Worm (Caenorhabditis elegans): ENCODE results near the gene zip-2.

ce11 chrIII:794984-795596 lies 37.7 kb upstream of the zip-2 start, which contains the start of gene trpp-11:
- TF ChIP-seq F57C9.4 (tag; optimal IDR thresholded peaks at IDR 0.05) (no peak), T07F8.4 (tag; optimal IDR thresholded peaks at IDR 0.05) (no peak), bed-1 (GFP tag; IDR thresholded peaks at IDR 0.05) (no peak), unc-62 (GFP tag; optimal IDR thresholded peaks at IDR 0.05) (no peak), ama-1 (optimal IDR thresholded peaks at IDR 0.05) (no peak), ama-1 (GFP tag; optimal IDR thresholded peaks at IDR 0.05) (no peak), mxl-1 (tag; optimal IDR thresholded peaks at IDR 0.05) (no peak), pbrm-1 (GFP tag; IDR thresholded peaks at IDR 0.05) (peak; percentile 30; the same call in 1 of the 2 replicates), B0336.3 (GFP tag; IDR thresholded peaks at IDR 0.05) (peak; percentile 86), dpl-1 (GFP tag; optimal IDR thresholded peaks at IDR 0.05) (no peak), hrde-1 (tag; optimal IDR thresholded peaks at IDR 0.05; ENCODE audit: borderline replicate concordance) (peak; percentile 51)

All from whole organism, young adult.